Worm (Caenorhabditis elegans) whole organism, L2 larva: Measurements from ENCODE around the gene D2007.1.

Experiments
- alr-1 ChIP-seq: fragments of 150-350 bp; optimal IDR thresholded peaks from 2 replicates; lab custom pipeline; 2014; ENCODE audit warnings: missing biosample characterization, missing genetic modification characterization
- aly-2 ChIP-seq: fragments of 150-350 bp; optimal IDR thresholded peaks from 2 replicates; lab custom pipeline; 2014; ENCODE audit warnings: missing biosample characterization, missing genetic modification characterization
- ama-1 ChIP-seq: fragments of 150-350 bp; optimal IDR thresholded peaks from 2 replicates; lab custom pipeline; 2018; ENCODE audit warnings: inconsistent platforms
- ceh-82 ChIP-seq: fragments of 150-350 bp; optimal IDR thresholded peaks from 2 replicates; lab custom pipeline; 2014; ENCODE audit warnings: missing biosample characterization, missing genetic modification characterization
- elt-3 ChIP-seq: sonication (generic microtip); optimal IDR thresholded peaks from 2 replicates; lab custom pipeline; 2017; ENCODE audit warnings: missing biosample characterization, missing genetic modification characterization
- fos-1 ChIP-seq: fragments of 150-350 bp; optimal IDR thresholded peaks from 2 replicates; lab custom pipeline; 2014; ENCODE audit warnings: missing biosample characterization, missing genetic modification characterization
- lin-11 ChIP-seq: fragments of 150-350 bp; sonication (generic microtip); optimal IDR thresholded peaks from 2 replicates; lab custom pipeline; 2014; ENCODE audit warnings: missing biosample characterization, missing genetic modification characterization, inconsistent platforms, mixed read lengths
- lin-13 ChIP-seq: fragments of 150-350 bp; optimal IDR thresholded peaks from 2 replicates; lab custom pipeline; 2014; ENCODE audit warnings: missing biosample characterization, missing genetic modification reagents, missing genetic modification characterization
- mdl-1 ChIP-seq, 2 experiments: fragments of 150-350 bp in 1 of 2; sonication (generic microtip) in 1 of 2; optimal IDR thresholded peaks; 2 replicates each; lab custom pipeline; 2017; ENCODE audit warnings: missing biosample characterization in 2 of 2, missing genetic modification characterization in 2 of 2
- snpc-4 ChIP-seq: fragments of 150-350 bp; optimal IDR thresholded peaks from 2 replicates; lab custom pipeline; 2014; ENCODE audit warnings: missing biosample characterization, missing genetic modification characterization
- unc-55 ChIP-seq: fragments of 150-350 bp; sonication (generic microtip); optimal IDR thresholded peaks from 3 replicates; lab custom pipeline; 2014; ENCODE audit warnings: missing biosample characterization, missing genetic modification reagents, missing genetic modification characterization
- zag-1 ChIP-seq: fragments of 150-350 bp; optimal IDR thresholded peaks from 2 replicates; lab custom pipeline; 2014; ENCODE audit warnings: missing biosample characterization, missing genetic modification characterization
- ztf-11 ChIP-seq: sonication (generic microtip); optimal IDR thresholded peaks from 2 replicates; lab custom pipeline; 2017; ENCODE audit warnings: missing biosample characterization, missing genetic modification characterization
- ztf-4 ChIP-seq: fragments of 150-350 bp; optimal IDR thresholded peaks from 2 replicates; lab custom pipeline; 2014; ENCODE audit warnings: missing biosample characterization, missing genetic modification characterization

- TF ChIP-seq ama-1 (lab: Kevin White, UChicago), result no peak
- TF ChIP-seq elt-3 (tag; lab: Kevin White, UChicago), result no peak
- no peak for TF ChIP-seq lin-13 (GFP tag; lab: Kevin White, UChicago)
- no peak for TF ChIP-seq snpc-4 (tag; lab: Kevin White, UChicago)
- no peak for TF ChIP-seq mdl-1 (tag; optimal IDR thresholded peaks at IDR 0.05; lab: Kevin White, UChicago)
- no peak for TF ChIP-seq lin-11 (tag; lab: Kevin White, UChicago)
- no peak for TF ChIP-seq ceh-82 (tag; lab: Kevin White, UChicago)
- no peak for TF ChIP-seq ztf-4 (tag; lab: Kevin White, UChicago)
- no peak for TF ChIP-seq ztf-11 (tag; lab: Kevin White, UChicago)
- TF ChIP-seq alr-1 (tag; lab: Kevin White, UChicago), result no peak
- TF ChIP-seq zag-1 (tag; lab: Kevin White, UChicago), result no peak
- TF ChIP-seq aly-2 (tag; lab: Kevin White, UChicago), result no peak
- TF ChIP-seq fos-1 (tag; lab: Kevin White, UChicago), result no peak
- TF ChIP-seq unc-55 (GFP tag; lab: Kevin White, UChicago), result no peak
Measured at ce11 chrIII:8142217-8142616, 13.0 kb upstream of the D2007.1 start.
